Fruit fly (Drosophila melanogaster) whole organism, embryonic: ENCODE measurements around the gene AnxB9.

Experiments used
- BEAF-32 ChIP-seq: fragments of 200-800 bp; sonication (Bioruptor generic); optimal IDR thresholded peaks from 3 replicates; lab custom pipeline; 2017; ENCODE audit warnings: missing biosample characterization, missing genetic modification characterization, mild to moderate bottlenecking, moderate library complexity, missing genetic modification reagents
- Bgb ChIP-seq: fragments of 200-800 bp; sonication (Bioruptor generic); IDR thresholded peaks from 2 replicates; pipeline ENCODE4 v1.3.6; 2022; ENCODE audit warnings: missing biosample characterization, missing genetic modification characterization; ENCODE audit not compliant: partially characterized antibody
- Blimp-1 ChIP-seq: fragments of 200-800 bp; sonication (Bioruptor generic); optimal IDR thresholded peaks from 3 replicates; lab custom pipeline; 2018; ENCODE audit warnings: missing biosample characterization, missing genetic modification characterization, mild to moderate bottlenecking, moderate library complexity, missing genetic modification reagents
- CG12104 ChIP-seq: fragments of 200-800 bp; sonication (Bioruptor generic); optimal IDR thresholded peaks from 3 replicates; lab custom pipeline; 2016; ENCODE audit warnings: missing biosample characterization, missing genetic modification characterization
- CG12236 ChIP-seq: fragments of 200-800 bp; sonication (Bioruptor generic); optimal IDR thresholded peaks from 2 replicates; lab custom pipeline; 2016; ENCODE audit warnings: missing biosample characterization, missing genetic modification characterization
- CG12769 ChIP-seq: fragments of 200-800 bp; sonication (Bioruptor generic); optimal IDR thresholded peaks from 2 replicates; lab custom pipeline; 2019; ENCODE audit warnings: missing biosample characterization, mild to moderate bottlenecking, missing genetic modification characterization, moderate library complexity
- CG12942 ChIP-seq: fragments of 200-800 bp; sonication (Bioruptor generic); optimal IDR thresholded peaks from 3 replicates; lab custom pipeline; 2016; ENCODE audit warnings: missing biosample characterization, missing genetic modification characterization
- CG14014 ChIP-seq: fragments of 200-800 bp; sonication (Bioruptor generic); IDR thresholded peaks from 2 replicates; pipeline ENCODE4 v1.3.6; 2022; ENCODE audit warnings: missing biosample characterization, missing genetic modification characterization
- CG14965 ChIP-seq: fragments of 200-800 bp; sonication (Bioruptor generic); optimal IDR thresholded peaks from 2 replicates; lab custom pipeline; 2016; ENCODE audit warnings: missing biosample characterization, missing genetic modification characterization, borderline replicate concordance
- CG15479 ChIP-seq: fragments of 200-800 bp; sonication (Bioruptor generic); optimal IDR thresholded peaks from 3 replicates; lab custom pipeline; 2019; ENCODE audit warnings: missing biosample characterization, mild to moderate bottlenecking, missing genetic modification characterization, moderate library complexity
- CG17328 ChIP-seq: fragments of 200-800 bp; sonication (Bioruptor generic); IDR thresholded peaks from 2 replicates; pipeline ENCODE4 v1.3.6; 2022; ENCODE audit warnings: missing biosample characterization, missing genetic modification characterization
- CG17385 ChIP-seq: fragments of 200-800 bp; sonication (Bioruptor generic); optimal IDR thresholded peaks from 3 replicates; lab custom pipeline; 2018; ENCODE audit warnings: missing biosample characterization, mild to moderate bottlenecking, missing genetic modification characterization
- CG17829 ChIP-seq: fragments of 200-800 bp; optimal IDR thresholded peaks from 2 replicates; lab custom pipeline; 2019; ENCODE audit warnings: missing biosample characterization, mild to moderate bottlenecking, missing genetic modification characterization, moderate library complexity
- CG1832 ChIP-seq: fragments of 200-800 bp; sonication (Bioruptor generic); optimal IDR thresholded peaks from 2 replicates; lab custom pipeline; 2017; ENCODE audit warnings: missing biosample characterization, mild to moderate bottlenecking, missing genetic modification characterization, inconsistent platforms
- CG2202 ChIP-seq: fragments of 200-800 bp; sonication (Bioruptor generic); optimal IDR thresholded peaks from 2 replicates; lab custom pipeline; 2018; ENCODE audit warnings: missing biosample characterization, mild to moderate bottlenecking, missing genetic modification characterization
- CG33213 ChIP-seq: fragments of 200-800 bp; sonication (Bioruptor generic); optimal IDR thresholded peaks from 3 replicates; lab custom pipeline; 2016; ENCODE audit warnings: missing biosample characterization, missing genetic modification characterization
- CG42726 ChIP-seq: fragments of 200-800 bp; sonication (Bioruptor generic); IDR thresholded peaks from 2 replicates; pipeline ENCODE4 v1.3.6; 2022; ENCODE audit warnings: missing biosample characterization, missing genetic modification characterization; ENCODE audit not compliant: partially characterized antibody
- CG43689 ChIP-seq: fragments of 200-800 bp; sonication (Bioruptor generic); IDR thresholded peaks from 2 replicates; pipeline ENCODE4 v1.3.6; 2022; ENCODE audit warnings: missing biosample characterization, missing genetic modification characterization
- CG6654 ChIP-seq: fragments of 200-800 bp; sonication (Bioruptor generic); optimal IDR thresholded peaks from 2 replicates; lab custom pipeline; 2017; ENCODE audit warnings: missing biosample characterization, mild to moderate bottlenecking, missing genetic modification characterization
- CG7556 ChIP-seq: fragments of 200-800 bp; sonication (Bioruptor generic); optimal IDR thresholded peaks from 2 replicates; lab custom pipeline; 2017; ENCODE audit warnings: missing biosample characterization, mild to moderate bottlenecking, missing genetic modification characterization
- CG8478 ChIP-seq: fragments of >200 bp; optimal IDR thresholded peaks from 2 replicates; lab custom pipeline; 2018
- CTCF ChIP-seq: fragments of 200-800 bp; sonication (Bioruptor generic); optimal IDR thresholded peaks from 2 replicates; lab custom pipeline; 2017; ENCODE audit warnings: missing biosample characterization, mild to moderate bottlenecking, missing genetic modification characterization, moderate library complexity
- D19A ChIP-seq: fragments of 200-800 bp; optimal IDR thresholded peaks from 3 replicates; lab custom pipeline; 2019; ENCODE audit warnings: missing biosample characterization, mild to moderate bottlenecking, missing genetic modification characterization, moderate library complexity
- Doc3 ChIP-seq: fragments of 200-800 bp; sonication (Bioruptor generic); IDR thresholded peaks from 3 replicates; pipeline ENCODE4 v1.3.6; 2022; ENCODE audit warnings: missing biosample characterization, missing genetic modification characterization; ENCODE audit not compliant: partially characterized antibody
- E2f1 ChIP-seq: fragments of 200-800 bp; sonication (Bioruptor generic); IDR thresholded peaks from 2 replicates; pipeline ENCODE4 v1.3.6; 2022; ENCODE audit warnings: missing biosample characterization, missing genetic modification characterization
- Hr51 ChIP-seq, 2 experiments: fragments of 200-800 bp; sonication (Bioruptor generic); optimal IDR thresholded peaks; 2 replicates in 1 of 2; 3 replicates in 1 of 2; lab custom pipeline; 2016 to 2018; ENCODE audit warnings: missing biosample characterization in 2 of 2, missing genetic modification characterization in 2 of 2, mild to moderate bottlenecking in 1 of 2, moderate library complexity in 1 of 2
- Hr78 ChIP-seq, 2 experiments: fragments of 200-800 bp in 1 of 2; fragments of >200 bp in 1 of 2; sonication (Bioruptor generic) in 1 of 2; optimal IDR thresholded peaks; 2 replicates each; lab custom pipeline; 2017 to 2019; ENCODE audit warnings: missing biosample characterization in 2 of 2, missing genetic modification characterization in 2 of 2, mild to moderate bottlenecking in 1 of 2, moderate library complexity in 1 of 2
- Myb ChIP-seq: fragments of 200-800 bp; sonication (Bioruptor generic); optimal IDR thresholded peaks from 2 replicates; lab custom pipeline; 2016; ENCODE audit warnings: missing biosample characterization, missing genetic modification characterization
- Neu2 ChIP-seq: fragments of 200-800 bp; sonication (Bioruptor generic); optimal IDR thresholded peaks from 3 replicates; lab custom pipeline; 2016; ENCODE audit warnings: missing biosample characterization, missing genetic modification characterization, borderline replicate concordance
- Opbp ChIP-seq: fragments of 200-800 bp; sonication (Bioruptor generic); IDR thresholded peaks from 3 replicates; pipeline ENCODE4 v1.3.6; 2022; ENCODE audit warnings: missing biosample characterization, missing genetic modification characterization; ENCODE audit not compliant: partially characterized antibody
- Ssrp ChIP-seq: fragments of 200-800 bp; sonication (Bioruptor generic); optimal IDR thresholded peaks from 2 replicates; lab custom pipeline; 2018; ENCODE audit warnings: missing biosample characterization, mild to moderate bottlenecking, missing genetic modification characterization, moderate library complexity
- Tbp ChIP-seq: fragments of >200 bp; optimal IDR thresholded peaks from 2 replicates; lab custom pipeline; 2018; ENCODE audit warnings: missing biosample characterization, missing genetic modification characterization
- ac ChIP-seq: fragments of 200-800 bp; sonication (Bioruptor generic); optimal IDR thresholded peaks from 3 replicates; lab custom pipeline; 2017; ENCODE audit warnings: missing biosample characterization, mild to moderate bottlenecking, missing genetic modification characterization
- dpn ChIP-seq, 2 experiments: fragments of 200-800 bp; sonication (Bioruptor generic); optimal IDR thresholded peaks; 3 replicates each; lab custom pipeline; 2016; ENCODE audit warnings: missing biosample characterization in 2 of 2, missing genetic modification characterization in 2 of 2
- dysf ChIP-seq: fragments of 200-800 bp; sonication (Bioruptor generic); IDR thresholded peaks from 3 replicates; pipeline ENCODE4 v1.3.6; 2022; ENCODE audit warnings: missing biosample characterization, missing genetic modification characterization
- ems ChIP-seq: fragments of 200-800 bp; sonication (Bioruptor generic); optimal IDR thresholded peaks from 3 replicates; lab custom pipeline; 2016; ENCODE audit warnings: missing biosample characterization, missing genetic modification characterization
- gro ChIP-seq: fragments of 200-800 bp; sonication (Bioruptor generic); optimal IDR thresholded peaks from 2 replicates; lab custom pipeline; 2016; ENCODE audit warnings: missing biosample characterization, missing genetic modification characterization
- gsb-n ChIP-seq: fragments of 200-800 bp; sonication (Bioruptor generic); optimal IDR thresholded peaks from 3 replicates; lab custom pipeline; 2018; ENCODE audit warnings: missing biosample characterization, mild to moderate bottlenecking, missing genetic modification characterization
- insv ChIP-seq, 2 experiments: fragments of 200-800 bp; sonication (Bioruptor generic); optimal IDR thresholded peaks; 3 replicates each; lab custom pipeline; 2016 to 2018; ENCODE audit warnings: missing biosample characterization in 2 of 2, missing genetic modification characterization in 2 of 2
- phol ChIP-seq: fragments of 200-800 bp; sonication (Bioruptor generic); optimal IDR thresholded peaks from 3 replicates; lab custom pipeline; 2018; ENCODE audit warnings: missing biosample characterization, mild to moderate bottlenecking, missing genetic modification characterization, moderate library complexity
- pum ChIP-seq: fragments of 200-800 bp; sonication (Bioruptor generic); optimal IDR thresholded peaks from 2 replicates; lab custom pipeline; 2016; ENCODE audit warnings: missing biosample characterization, missing genetic modification characterization
- run ChIP-seq: fragments of 200-800 bp; sonication (Bioruptor generic); optimal IDR thresholded peaks from 3 replicates; lab custom pipeline; 2018; ENCODE audit warnings: missing biosample characterization, mild to moderate bottlenecking, missing genetic modification characterization
- sim ChIP-seq: fragments of 200-800 bp; sonication (Bioruptor generic); IDR thresholded peaks from 2 replicates; pipeline ENCODE4 v1.3.6; 2022; ENCODE audit warnings: missing biosample characterization, missing genetic modification characterization
- sqz ChIP-seq: fragments of 200-800 bp; sonication (Bioruptor generic); optimal IDR thresholded peaks from 3 replicates; lab custom pipeline; 2018; ENCODE audit warnings: missing biosample characterization, mild to moderate bottlenecking, missing genetic modification characterization
- ssp ChIP-seq: fragments of 200-800 bp; sonication (Bioruptor generic); IDR thresholded peaks from 2 replicates; pipeline ENCODE4 v1.3.6; 2022; ENCODE audit warnings: missing biosample characterization, missing genetic modification characterization
- stc ChIP-seq: fragments of 200-800 bp; sonication (Bioruptor generic); IDR thresholded peaks from 2 replicates; pipeline ENCODE4 v1.3.6; 2022; ENCODE audit warnings: missing biosample characterization, missing genetic modification characterization
- tna ChIP-seq: fragments of 200-800 bp; sonication (Bioruptor generic); IDR thresholded peaks from 2 replicates; pipeline ENCODE4 v1.3.6; 2022; ENCODE audit warnings: missing biosample characterization, missing genetic modification characterization; ENCODE audit not compliant: partially characterized antibody
- trem ChIP-seq: fragments of 200-800 bp; optimal IDR thresholded peaks from 3 replicates; lab custom pipeline; 2019; ENCODE audit warnings: missing biosample characterization, mild to moderate bottlenecking, missing genetic modification characterization, moderate library complexity
- wor ChIP-seq: fragments of 200-800 bp; sonication (Bioruptor generic); IDR thresholded peaks from 2 replicates; pipeline ENCODE4 v1.3.6; 2022; ENCODE audit warnings: missing biosample characterization, missing genetic modification characterization
- z ChIP-seq: fragments of 200-800 bp; sonication (Bioruptor generic); IDR thresholded peaks from 3 replicates; pipeline ENCODE4 v1.3.6; 2022; ENCODE audit warnings: missing biosample characterization, missing genetic modification characterization

AnxB9 gene

DNA sequence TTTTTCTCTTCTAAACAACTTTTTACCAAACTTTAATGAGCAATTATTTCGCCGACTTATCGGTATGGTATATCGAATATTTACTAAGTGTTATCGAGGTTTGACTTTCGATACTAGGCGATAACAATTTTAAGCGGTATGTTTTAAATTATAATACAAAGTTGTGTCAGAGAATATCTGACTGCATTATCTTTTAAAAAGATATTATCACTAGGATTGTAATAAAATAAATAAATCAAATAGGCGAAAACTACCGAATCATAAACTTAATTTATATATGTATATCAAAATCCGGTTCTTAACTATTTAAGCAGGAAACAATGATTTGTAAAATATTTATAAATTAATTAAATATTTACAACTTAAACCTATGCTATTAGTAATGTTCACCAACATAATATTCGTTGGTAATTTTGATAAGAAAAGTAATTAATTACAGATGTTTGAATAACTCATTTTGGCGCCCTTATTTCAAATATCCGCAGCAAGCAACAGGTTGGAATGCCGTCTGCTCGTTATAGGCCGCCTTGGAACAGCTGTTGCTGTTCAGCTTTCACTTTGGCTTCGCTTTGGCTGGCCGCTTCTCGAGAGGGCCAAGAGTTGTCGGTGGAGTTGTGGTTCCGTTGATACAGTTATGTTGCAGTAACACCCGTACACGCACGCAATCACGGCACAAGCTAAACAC lies 43.0 kb downstream of the AnxB9 start, which contains the start of the genes Sec15 and rtet (continued):
- peak in 1 of 2 experiments; percentile 15 for TF ChIP-seq insv (GFP tag; optimal IDR thresholded peaks at IDR 0.05; lab: Kevin White, UChicago)
- TF ChIP-seq CG17829 (tag; lab: Kevin White, UChicago), result peak; percentile 67
- no peak for TF ChIP-seq CG12769 (tag; lab: Kevin White, UChicago)
- no peak for TF ChIP-seq pum (GFP tag; lab: Kevin White, UChicago)
- TF ChIP-seq Myb (GFP tag; lab: Kevin White, UChicago), result peak; percentile 34
- TF ChIP-seq CG14014 (GFP tag; lab: Robert Waterston, UW), result peak; percentile 42; the same call in 1 of the 2 replicates
- TF ChIP-seq dpn (GFP tag; optimal IDR thresholded peaks at IDR 0.05; lab: Kevin White, UChicago), result peak in 1 of 2 experiments; percentile 72
- TF ChIP-seq CG15479 (GFP tag; lab: Kevin White, UChicago), result no peak
- no peak for TF ChIP-seq sqz (GFP tag; lab: Kevin White, UChicago)
- TF ChIP-seq CG43689 (GFP tag; lab: Robert Waterston, UW), result no peak
- TF ChIP-seq Bgb (GFP tag; lab: Robert Waterston, UW), result peak; percentile 34
- peak; percentile 91 for TF ChIP-seq phol (tag; lab: Kevin White, UChicago)
- TF ChIP-seq Blimp-1 (GFP tag; lab: Kevin White, UChicago), result peak; percentile 89
- TF ChIP-seq ems (GFP tag; lab: Kevin White, UChicago), result no peak
- peak; percentile 18; the same call in 1 of the 2 replicates for TF ChIP-seq CG17328 (GFP tag; lab: Robert Waterston, UW)
- TF ChIP-seq CG2202 (tag; lab: Kevin White, UChicago), result no peak
- TF ChIP-seq CG1832, result no peak
- no peak for TF ChIP-seq Tbp (GFP tag; lab: Kevin White, UChicago)
- no peak for TF ChIP-seq CG42726 (GFP tag; lab: Robert Waterston, UW)
- no peak for TF ChIP-seq CTCF
- TF ChIP-seq stc (GFP tag; lab: Robert Waterston, UW), result peak; percentile 56
- peak; percentile 42 for TF ChIP-seq Opbp (GFP tag; lab: Robert Waterston, UW)
- no peak for TF ChIP-seq wor (GFP tag; lab: Robert Waterston, UW)
- no peak for TF ChIP-seq Hr78 (GFP tag; optimal IDR thresholded peaks at IDR 0.05; lab: Kevin White, UChicago)
- no peak for TF ChIP-seq CG14965 (GFP tag; lab: Kevin White, UChicago)
- TF ChIP-seq CG8478 (lab: Kevin White, UChicago), result no peak
- TF ChIP-seq CG33213 (GFP tag; lab: Kevin White, UChicago), result no peak
- peak; percentile 50 to 74 for TF ChIP-seq Hr51 (GFP tag; optimal IDR thresholded peaks at IDR 0.05; lab: Kevin White, UChicago)
- TF ChIP-seq CG12236, result no peak
- peak; percentile 66 for TF ChIP-seq dysf (GFP tag; lab: Robert Waterston, UW)
- peak; percentile 72 for TF ChIP-seq Ssrp (tag; lab: Kevin White, UChicago)
- TF ChIP-seq gro (GFP tag; lab: Kevin White, UChicago), result no peak
- no peak for TF ChIP-seq ssp
- TF ChIP-seq CG12942 (GFP tag; lab: Kevin White, UChicago), result peak; percentile 38
- no peak for TF ChIP-seq D19A (tag; lab: Kevin White, UChicago)
- peak; percentile 46; the same call in 1 of the 2 replicates for TF ChIP-seq E2f1
- peak; percentile 24 for TF ChIP-seq tna (GFP tag; lab: Robert Waterston, UW)
- TF ChIP-seq CG7556 (GFP tag; lab: Kevin White, UChicago), result peak; percentile 17
- TF ChIP-seq z (GFP tag; lab: Robert Waterston, UW), result no peak
- TF ChIP-seq CG6654 (GFP tag; lab: Kevin White, UChicago), result no peak
- peak; percentile 69 for TF ChIP-seq BEAF-32
- peak; percentile 46 for TF ChIP-seq CG17385
- TF ChIP-seq ac (GFP tag; lab: Kevin White, UChicago), result no peak
- TF ChIP-seq run (tag; lab: Kevin White, UChicago), result no peak
- no peak for TF ChIP-seq gsb-n
- 0 out of 3 replicates have a peak, but pooled peaks have one; percentile 43 for TF ChIP-seq Doc3
- TF ChIP-seq CG12104 (GFP tag; lab: Kevin White, UChicago), result peak; percentile 21
- peak; percentile 48 for TF ChIP-seq trem (tag; lab: Kevin White, UChicago)
- no peak for TF ChIP-seq sim (GFP tag; lab: Robert Waterston, UW)
- TF ChIP-seq Neu2 (GFP tag; lab: Kevin White, UChicago), result no peak
